Fruit fly (Drosophila melanogaster) whole organism, prepupa: ENCODE measurements around the gene Bx42.

Experiments used
- Blimp-1 ChIP-seq: fragments of 200-800 bp; sonication (Bioruptor generic); optimal IDR thresholded peaks from 3 replicates; lab custom pipeline; 2017; ENCODE audit warnings: missing biosample characterization, missing genetic modification characterization, mild to moderate bottlenecking, moderate library complexity, missing genetic modification reagents
- CG11294 ChIP-seq: fragments of 200-800 bp; sonication (Bioruptor generic); IDR thresholded peaks from 2 replicates; pipeline ENCODE4 v1.3.6; 2022; ENCODE audit warnings: missing biosample characterization, missing genetic modification characterization
- CG11762 ChIP-seq: fragments of 200-800 bp; sonication (Bioruptor generic); optimal IDR thresholded peaks from 3 replicates; lab custom pipeline; 2016; ENCODE audit warnings: missing biosample characterization, missing genetic modification characterization; ENCODE audit not compliant: insufficient read depth
- CG11902 ChIP-seq: fragments of 200-800 bp; sonication (Bioruptor generic); optimal IDR thresholded peaks from 3 replicates; lab custom pipeline; 2016; ENCODE audit warnings: missing biosample characterization, missing genetic modification characterization
- CG15336 ChIP-seq: fragments of 200-800 bp; sonication (Bioruptor generic); IDR thresholded peaks from 2 replicates; pipeline ENCODE4 v1.3.6; 2022; ENCODE audit warnings: missing biosample characterization, missing genetic modification characterization
- CG1621 ChIP-seq: fragments of 200-800 bp; sonication (Bioruptor generic); optimal IDR thresholded peaks from 3 replicates; lab custom pipeline; 2018; ENCODE audit warnings: missing biosample characterization, mild to moderate bottlenecking, missing genetic modification characterization
- CG16779 ChIP-seq: fragments of 200-800 bp; sonication (Bioruptor generic); optimal IDR thresholded peaks from 3 replicates; lab custom pipeline; 2017; ENCODE audit warnings: missing biosample characterization, mild to moderate bottlenecking, missing genetic modification characterization
- CG3032 ChIP-seq: fragments of 200-800 bp; optimal IDR thresholded peaks from 2 replicates; lab custom pipeline; 2019; ENCODE audit warnings: missing biosample characterization, mild to moderate bottlenecking, missing genetic modification characterization, moderate library complexity
- CG31627 ChIP-seq: fragments of 200-800 bp; sonication (Bioruptor generic); optimal IDR thresholded peaks from 3 replicates; lab custom pipeline; 2016; ENCODE audit warnings: missing biosample characterization, missing genetic modification characterization
- CG34406 ChIP-seq: fragments of 200-800 bp; sonication (Bioruptor generic); optimal IDR thresholded peaks from 3 replicates; lab custom pipeline; 2016; ENCODE audit warnings: missing biosample characterization, missing genetic modification characterization
- CG3919 ChIP-seq: fragments of 200-800 bp; sonication (Bioruptor generic); optimal IDR thresholded peaks from 3 replicates; lab custom pipeline; 2016; ENCODE audit warnings: missing biosample characterization, missing genetic modification characterization
- CG4318 ChIP-seq: fragments of 200-800 bp; sonication (Bioruptor generic); optimal IDR thresholded peaks from 3 replicates; lab custom pipeline; 2017; ENCODE audit warnings: missing biosample characterization, mild to moderate bottlenecking, missing genetic modification characterization
- CG6276 ChIP-seq: fragments of 200-800 bp; sonication (Bioruptor generic); optimal IDR thresholded peaks from 2 replicates; lab custom pipeline; 2017; ENCODE audit warnings: missing biosample characterization, mild to moderate bottlenecking, missing genetic modification characterization
- CG6808 ChIP-seq: fragments of 200-800 bp; sonication (Bioruptor generic); optimal IDR thresholded peaks from 3 replicates; lab custom pipeline; 2017; ENCODE audit warnings: missing biosample characterization, missing genetic modification characterization, mild to moderate bottlenecking, moderate library complexity, missing genetic modification reagents
- CG8119 ChIP-seq: fragments of 200-800 bp; sonication (Bioruptor generic); IDR thresholded peaks from 3 replicates; pipeline ENCODE4 v1.3.6; 2022; ENCODE audit warnings: missing biosample characterization, missing genetic modification characterization
- CG8319 ChIP-seq: fragments of 200-800 bp; sonication (Bioruptor generic); optimal IDR thresholded peaks from 3 replicates; lab custom pipeline; 2016; ENCODE audit warnings: missing biosample characterization, missing genetic modification characterization
- Eip78C ChIP-seq: fragments of 200-800 bp; sonication (Bioruptor generic); peaks from one replicate; lab custom pipeline; 2016; ENCODE audit warnings: missing biosample characterization, missing genetic modification characterization
- Eip93F ChIP-seq: fragments of 200-800 bp; sonication (Bioruptor generic); optimal IDR thresholded peaks from 2 replicates; lab custom pipeline; 2016; ENCODE audit warnings: missing biosample characterization, mild to moderate bottlenecking, missing genetic modification characterization
- Ets96B ChIP-seq: fragments of 200-800 bp; optimal IDR thresholded peaks from 2 replicates; lab custom pipeline; 2019; ENCODE audit warnings: missing biosample characterization, mild to moderate bottlenecking, missing genetic modification characterization, moderate library complexity
- Gug ChIP-seq: fragments of 200-800 bp; sonication (Bioruptor generic); IDR thresholded peaks from 2 replicates; pipeline ENCODE4 v1.3.6; 2022; ENCODE audit warnings: missing biosample characterization, missing genetic modification characterization
- Hr38 ChIP-seq: sonication (Bioruptor generic); optimal IDR thresholded peaks from 2 replicates; lab custom pipeline; 2016; ENCODE audit warnings: missing biosample characterization, missing genetic modification characterization
- Hr39 ChIP-seq: fragments of 200-800 bp; sonication (Bioruptor generic); optimal IDR thresholded peaks from 2 replicates; lab custom pipeline; 2016; ENCODE audit warnings: missing biosample characterization, missing genetic modification characterization
- Hr4 ChIP-seq: fragments of 200-800 bp; sonication (Bioruptor generic); optimal IDR thresholded peaks from 3 replicates; lab custom pipeline; 2016; ENCODE audit warnings: missing biosample characterization, missing genetic modification characterization
- Lpt ChIP-seq: fragments of 200-800 bp; sonication (Bioruptor generic); optimal IDR thresholded peaks from 3 replicates; lab custom pipeline; 2016; ENCODE audit warnings: missing biosample characterization, missing genetic modification characterization
- Met ChIP-seq: fragments of 200-800 bp; sonication (Bioruptor generic); optimal IDR thresholded peaks from 3 replicates; lab custom pipeline; 2016; ENCODE audit warnings: missing biosample characterization, missing genetic modification characterization
- OdsH ChIP-seq: fragments of 200-800 bp; sonication (Bioruptor generic); optimal IDR thresholded peaks from 3 replicates; lab custom pipeline; 2016; ENCODE audit warnings: missing biosample characterization, missing genetic modification characterization
- Smox ChIP-seq: fragments of 200-800 bp; sonication (Bioruptor generic); optimal IDR thresholded peaks from 3 replicates; lab custom pipeline; 2016; ENCODE audit warnings: missing biosample characterization, missing genetic modification characterization
- achi ChIP-seq: fragments of 200-800 bp; sonication (Bioruptor generic); optimal IDR thresholded peaks from 3 replicates; lab custom pipeline; 2016; ENCODE audit warnings: missing biosample characterization, missing genetic modification characterization
- cyc ChIP-seq: fragments of 200-800 bp; sonication (Bioruptor generic); optimal IDR thresholded peaks from 3 replicates; lab custom pipeline; 2016; ENCODE audit warnings: missing biosample characterization, missing genetic modification characterization
- dac ChIP-seq: fragments of 200-800 bp; sonication (Bioruptor generic); optimal IDR thresholded peaks from 2 replicates; lab custom pipeline; 2017; ENCODE audit warnings: missing biosample characterization, mild to moderate bottlenecking, missing genetic modification characterization
- dsx ChIP-seq: fragments of 200-800 bp; optimal IDR thresholded peaks from 3 replicates; lab custom pipeline; 2019; ENCODE audit warnings: missing biosample characterization, mild to moderate bottlenecking, missing genetic modification characterization, moderate library complexity; ENCODE audit not compliant: poor library complexity, severe bottlenecking
- fd59A ChIP-seq: fragments of 200-800 bp; sonication (Bioruptor generic); optimal IDR thresholded peaks from 2 replicates; lab custom pipeline; 2017; ENCODE audit warnings: missing biosample characterization, mild to moderate bottlenecking, missing genetic modification characterization, missing genetic modification reagents
- fd85E ChIP-seq: fragments of 200-800 bp; sonication (Bioruptor generic); optimal IDR thresholded peaks from 3 replicates; lab custom pipeline; 2016; ENCODE audit warnings: missing biosample characterization, missing genetic modification characterization
- fkh ChIP-seq: fragments of 200-800 bp; sonication (Bioruptor generic); optimal IDR thresholded peaks from 3 replicates; lab custom pipeline; 2017; ENCODE audit warnings: missing biosample characterization, mild to moderate bottlenecking, missing genetic modification characterization, moderate library complexity
- lz ChIP-seq: fragments of 200-800 bp; sonication (Bioruptor generic); optimal IDR thresholded peaks from 3 replicates; lab custom pipeline; 2016; ENCODE audit warnings: missing biosample characterization, missing genetic modification characterization
- pdm3 ChIP-seq: fragments of 200-800 bp; sonication (Bioruptor generic); optimal IDR thresholded peaks from 3 replicates; lab custom pipeline; 2016; ENCODE audit warnings: missing biosample characterization, missing genetic modification characterization
- salr ChIP-seq, 2 experiments: fragments of 200-800 bp; sonication (Bioruptor generic); optimal IDR thresholded peaks; 3 replicates each; lab custom pipeline; 2016 to 2018; ENCODE audit warnings: missing biosample characterization in 2 of 2, missing genetic modification characterization in 2 of 2, mild to moderate bottlenecking in 1 of 2
- spab ChIP-seq: fragments of 200-800 bp; sonication (Bioruptor generic); optimal IDR thresholded peaks from 2 replicates; lab custom pipeline; 2017; ENCODE audit warnings: missing biosample characterization, mild to moderate bottlenecking, missing genetic modification characterization, missing genetic modification reagents
- ss ChIP-seq, 2 experiments: fragments of 200-800 bp; sonication (Bioruptor generic); optimal IDR thresholded peaks; 2 replicates in 1 of 2; 3 replicates in 1 of 2; lab custom pipeline; 2017 to 2018; ENCODE audit warnings: mild to moderate bottlenecking in 2 of 2, missing biosample characterization in 2 of 2, missing genetic modification characterization in 2 of 2, moderate library complexity in 1 of 2
- svp ChIP-seq: fragments of 200-800 bp; sonication (Bioruptor generic); peaks from one replicate; lab custom pipeline; 2016; ENCODE audit warnings: missing biosample characterization, missing genetic modification characterization
- vri ChIP-seq: fragments of 200-800 bp; sonication (Bioruptor generic); optimal IDR thresholded peaks from 3 replicates; lab custom pipeline; 2016; ENCODE audit warnings: missing biosample characterization, mild to moderate bottlenecking, missing genetic modification characterization

Bx42 gene

dm6 chrX:9109072-9109844, 2.9 kb upstream of the Bx42 start (continued):
- TF ChIP-seq CG16779 (tag; lab: Kevin White, UChicago) (no peak), CG11762 (GFP tag; lab: Kevin White, UChicago) (peak; percentile 39), Hr39 (GFP tag; lab: Kevin White, UChicago) (peak; percentile 71), Lpt (GFP tag; lab: Kevin White, UChicago) (no peak), fkh (GFP tag; lab: Kevin White, UChicago) (peak; percentile 75), Gug (peak; percentile 18; the same call in 1 of the 2 replicates), Hr4 (no peak), Smox (GFP tag; lab: Kevin White, UChicago) (peak; percentile 66), CG31627 (GFP tag; lab: Kevin White, UChicago) (peak; percentile 66), CG15336 (GFP tag; lab: Robert Waterston, UW) (peak; percentile 36; the same call in 1 of the 2 replicates), ss (GFP tag; optimal IDR thresholded peaks at IDR 0.05; lab: Kevin White, UChicago) (peak in 1 of 2 experiments; percentile 25), achi (GFP tag; lab: Kevin White, UChicago) (peak; percentile 67), Ets96B (tag; lab: Kevin White, UChicago) (peak; percentile 23), CG34406 (GFP tag; lab: Kevin White, UChicago) (peak; percentile 21), fd59A (GFP tag; lab: Kevin White, UChicago) (no peak), CG6276 (GFP tag; lab: Kevin White, UChicago) (no peak), Met (GFP tag; lab: Kevin White, UChicago) (peak; percentile 65), spab (GFP tag; lab: Kevin White, UChicago) (no peak), CG4318 (GFP tag; lab: Kevin White, UChicago) (no peak), fd85E (GFP tag; lab: Kevin White, UChicago) (no peak), CG3032 (peak; percentile 48), CG11294 (GFP tag; lab: Robert Waterston, UW) (no peak), cyc (GFP tag; lab: Kevin White, UChicago) (peak; percentile 61), lz (GFP tag; lab: Kevin White, UChicago) (peak; percentile 55), dac (GFP tag; lab: Kevin White, UChicago) (peak; percentile 9), CG8319 (GFP tag; lab: Kevin White, UChicago) (peak; percentile 16), salr (GFP tag; optimal IDR thresholded peaks at IDR 0.05; lab: Kevin White, UChicago) (peak; percentile 1 to 46), Hr38 (GFP tag; lab: Kevin White, UChicago) (no peak), CG1621 (tag; lab: Kevin White, UChicago) (peak; percentile 16), OdsH (GFP tag; lab: Kevin White, UChicago) (no peak), Blimp-1 (GFP tag; lab: Kevin White, UChicago) (no peak), CG3919 (GFP tag; lab: Kevin White, UChicago) (no peak), CG8119 (GFP tag; lab: Robert Waterston, UW) (peak; percentile 48; the same call in 2 of the 3 replicates), svp (GFP tag; lab: Kevin White, UChicago) (no peak), Eip78C (peak; percentile 81), CG6808 (GFP tag; lab: Kevin White, UChicago) (no peak), dsx (no peak), pdm3 (peak; percentile 67), Eip93F (GFP tag; lab: Kevin White, UChicago) (no peak)

- TF ChIP-seq CG11902 = no peak
- peak; percentile 22 for TF ChIP-seq vri (GFP tag; lab: Kevin White, UChicago)
These were observed 2.0 kb upstream of the Bx42 start, which contains the start of gene AP-1gamma for dm6 chrX:9108387-9108786. AP-1gamma (plus strand) TSS chrX:9108691.
